Fruit fly (Drosophila melanogaster) whole organism, embryonic: Measurements from ENCODE around the gene Hip1.
A peak's percentile ranks its signal among the peaks of the same experiment; 100 is the strongest.

ENCODE experiments used
- Ada2b ChIP-seq: fragments of 200-800 bp; sonication (Bioruptor generic); IDR thresholded peaks from 2 replicates; pipeline ENCODE4 v1.3.6; 2022; ENCODE audit warnings: missing biosample characterization, missing genetic modification characterization
- B-H2 ChIP-seq: fragments of 200-800 bp; sonication (Bioruptor generic); optimal IDR thresholded peaks from 2 replicates; lab custom pipeline; 2018; ENCODE audit warnings: missing biosample characterization, mild to moderate bottlenecking, missing genetic modification characterization
- CG1024 ChIP-seq: fragments of 200-800 bp; sonication (Bioruptor generic); IDR thresholded peaks from 2 replicates; pipeline ENCODE4 v1.3.6; 2022; ENCODE audit warnings: missing biosample characterization, missing genetic modification characterization
- CG10321 ChIP-seq: fragments of 200-800 bp; sonication (Bioruptor generic); IDR thresholded peaks from 2 replicates; pipeline ENCODE4 v1.3.6; 2022; ENCODE audit warnings: missing biosample characterization, missing genetic modification characterization
- CG10431 ChIP-seq: fragments of 200-800 bp; sonication (Bioruptor generic); optimal IDR thresholded peaks from 3 replicates; lab custom pipeline; 2018; ENCODE audit warnings: missing biosample characterization, mild to moderate bottlenecking, missing genetic modification characterization
- CG11456 ChIP-seq: fragments of 200-800 bp; sonication (Bioruptor generic); IDR thresholded peaks from 3 replicates; pipeline ENCODE4 v1.3.6; 2022; ENCODE audit warnings: missing biosample characterization, missing genetic modification characterization
- CG12391 ChIP-seq: fragments of 200-800 bp; sonication (Bioruptor generic); optimal IDR thresholded peaks from 3 replicates; lab custom pipeline; 2018; ENCODE audit warnings: missing biosample characterization, mild to moderate bottlenecking, missing genetic modification characterization, moderate library complexity
- CG14860 ChIP-seq: fragments of 200-800 bp; sonication (Bioruptor generic); IDR thresholded peaks from 3 replicates; pipeline ENCODE4 v1.3.6; 2022; ENCODE audit warnings: missing biosample characterization, missing genetic modification characterization; ENCODE audit not compliant: partially characterized antibody
- CG15601 ChIP-seq: fragments of 200-800 bp; sonication (Bioruptor generic); optimal IDR thresholded peaks from 3 replicates; lab custom pipeline; 2019; ENCODE audit warnings: missing biosample characterization, mild to moderate bottlenecking, missing genetic modification characterization, moderate library complexity
- CG18262 ChIP-seq: fragments of 200-800 bp; optimal IDR thresholded peaks from 3 replicates; lab custom pipeline; 2019; ENCODE audit warnings: missing biosample characterization, mild to moderate bottlenecking, missing genetic modification characterization, moderate library complexity
- CG18619 ChIP-seq: fragments of 200-800 bp; sonication (Bioruptor generic); optimal IDR thresholded peaks from 3 replicates; lab custom pipeline; 2017; ENCODE audit warnings: missing biosample characterization, mild to moderate bottlenecking, missing genetic modification characterization
- CG30020 ChIP-seq: fragments of 200-800 bp; optimal IDR thresholded peaks from 2 replicates; lab custom pipeline; 2019; ENCODE audit warnings: missing biosample characterization, mild to moderate bottlenecking, missing genetic modification characterization, moderate library complexity
- CG30431 ChIP-seq: fragments of 200-800 bp; sonication (Bioruptor generic); optimal IDR thresholded peaks from 2 replicates; lab custom pipeline; 2017; ENCODE audit warnings: missing biosample characterization, missing genetic modification characterization
- CG31388 ChIP-seq: fragments of 200-800 bp; sonication (Bioruptor generic); optimal IDR thresholded peaks from 2 replicates; lab custom pipeline; 2016; ENCODE audit warnings: missing biosample characterization, missing genetic modification characterization
- CG32767 ChIP-seq: fragments of 200-800 bp; sonication (Bioruptor generic); IDR thresholded peaks from 2 replicates; pipeline ENCODE4 v1.3.6; 2022; ENCODE audit warnings: missing biosample characterization, missing genetic modification characterization
- CG33557 ChIP-seq: fragments of 200-800 bp; sonication (Bioruptor generic); optimal IDR thresholded peaks from 2 replicates; lab custom pipeline; 2019; ENCODE audit warnings: missing biosample characterization, mild to moderate bottlenecking, missing genetic modification characterization, moderate library complexity
- CG43689 ChIP-seq: fragments of 200-800 bp; sonication (Bioruptor generic); IDR thresholded peaks from 2 replicates; pipeline ENCODE4 v1.3.6; 2022; ENCODE audit warnings: missing biosample characterization, missing genetic modification characterization
- CG4820 ChIP-seq: fragments of 200-800 bp; sonication (Bioruptor generic); optimal IDR thresholded peaks from 3 replicates; lab custom pipeline; 2016; ENCODE audit warnings: missing biosample characterization, missing genetic modification characterization
- CG4854 ChIP-seq: fragments of 200-800 bp; sonication (Bioruptor generic); optimal IDR thresholded peaks from 2 replicates; lab custom pipeline; 2016; ENCODE audit warnings: missing biosample characterization, missing genetic modification characterization, inconsistent platforms
- CG6175 ChIP-seq: fragments of 200-800 bp; sonication (Bioruptor generic); IDR thresholded peaks from 3 replicates; pipeline ENCODE4 v1.3.6; 2022; ENCODE audit warnings: missing biosample characterization, missing genetic modification characterization
- CG6272 ChIP-seq: fragments of 200-800 bp; sonication (Bioruptor generic); IDR thresholded peaks from 2 replicates; pipeline ENCODE4 v1.3.6; 2022; ENCODE audit warnings: missing biosample characterization, missing genetic modification characterization
- CG8281 ChIP-seq: fragments of 200-800 bp; sonication (Bioruptor generic); optimal IDR thresholded peaks from 2 replicates; lab custom pipeline; 2018; ENCODE audit warnings: missing biosample characterization, mild to moderate bottlenecking, missing genetic modification characterization, moderate library complexity
- CG9215 ChIP-seq: fragments of 200-800 bp; sonication (Bioruptor generic); IDR thresholded peaks from 2 replicates; pipeline ENCODE4 v1.3.6; 2022; ENCODE audit warnings: missing biosample characterization, missing genetic modification characterization
- CHES-1-like ChIP-seq: fragments of 200-800 bp; sonication (Bioruptor generic); optimal IDR thresholded peaks from 2 replicates; lab custom pipeline; 2016; ENCODE audit warnings: missing biosample characterization, missing genetic modification characterization
- CTCF ChIP-seq: fragments of 200-800 bp; sonication (Bioruptor generic); optimal IDR thresholded peaks from 2 replicates; lab custom pipeline; 2017; ENCODE audit warnings: missing biosample characterization, mild to moderate bottlenecking, missing genetic modification characterization, moderate library complexity
- CoRest ChIP-seq: fragments of 200-800 bp; sonication (Bioruptor generic); optimal IDR thresholded peaks from 3 replicates; lab custom pipeline; 2018; ENCODE audit warnings: missing biosample characterization, mild to moderate bottlenecking, missing genetic modification characterization, moderate library complexity
- Ets65A ChIP-seq: fragments of 200-800 bp; sonication (Bioruptor generic); peaks from one replicate; lab custom pipeline; 2016; ENCODE audit warnings: missing biosample characterization, missing genetic modification characterization
- Hr51 ChIP-seq, 2 experiments: fragments of 200-800 bp; sonication (Bioruptor generic); optimal IDR thresholded peaks; 2 replicates in 1 of 2; 3 replicates in 1 of 2; lab custom pipeline; 2016 to 2018; ENCODE audit warnings: missing biosample characterization in 2 of 2, missing genetic modification characterization in 2 of 2, mild to moderate bottlenecking in 1 of 2, moderate library complexity in 1 of 2
- MESR4 ChIP-seq: fragments of 200-800 bp; sonication (Bioruptor generic); optimal IDR thresholded peaks from 2 replicates; lab custom pipeline; 2018; ENCODE audit warnings: missing biosample characterization, mild to moderate bottlenecking, missing genetic modification characterization, moderate library complexity
- MTF-1 ChIP-seq: fragments of 200-800 bp; sonication (Bioruptor generic); optimal IDR thresholded peaks from 2 replicates; lab custom pipeline; 2018; ENCODE audit warnings: missing biosample characterization, mild to moderate bottlenecking, missing genetic modification characterization, borderline replicate concordance
- Mad ChIP-seq: fragments of 200-800 bp; sonication (Bioruptor generic); optimal IDR thresholded peaks from 2 replicates; lab custom pipeline; 2016; ENCODE audit warnings: missing biosample characterization, missing genetic modification characterization
- Med ChIP-seq: fragments of 200-800 bp; sonication (Bioruptor generic); peaks from one replicate; lab custom pipeline; 2016; ENCODE audit warnings: missing biosample characterization, missing genetic modification characterization, mild to moderate bottlenecking, inconsistent platforms, moderate library complexity
- Optix ChIP-seq: fragments of 200-800 bp; sonication (Bioruptor generic); IDR thresholded peaks from 3 replicates; pipeline ENCODE4 v1.3.6; 2022; ENCODE audit warnings: missing biosample characterization, missing genetic modification characterization
- Rx ChIP-seq: fragments of 200-800 bp; sonication (Bioruptor generic); IDR thresholded peaks from 2 replicates; pipeline ENCODE4 v1.3.6; 2022; ENCODE audit warnings: missing biosample characterization, missing genetic modification characterization
- Scr ChIP-seq: fragments of 200-800 bp; sonication (Bioruptor generic); IDR thresholded peaks from 2 replicates; pipeline ENCODE4 v1.3.6; 2022; ENCODE audit warnings: missing biosample characterization, missing genetic modification characterization; ENCODE audit not compliant: partially characterized antibody
- ara ChIP-seq: fragments of 200-800 bp; sonication (Bioruptor generic); IDR thresholded peaks from 2 replicates; pipeline ENCODE4 v1.3.6; 2022; ENCODE audit warnings: missing biosample characterization, missing genetic modification characterization
- bbx ChIP-seq: fragments of 200-800 bp; sonication (Bioruptor generic); IDR thresholded peaks from 2 replicates; pipeline ENCODE4 v1.3.6; 2022; ENCODE audit warnings: missing biosample characterization, missing genetic modification characterization; ENCODE audit not compliant: partially characterized antibody
- cas ChIP-seq: fragments of 200-800 bp; sonication (Bioruptor generic); IDR thresholded peaks from 2 replicates; pipeline ENCODE4 v1.3.6; 2022; ENCODE audit warnings: missing biosample characterization, missing genetic modification characterization
- da ChIP-seq: fragments of 200-800 bp; sonication (Bioruptor generic); optimal IDR thresholded peaks from 2 replicates; lab custom pipeline; 2016; ENCODE audit warnings: missing biosample characterization, missing genetic modification characterization
- dysf ChIP-seq: fragments of 200-800 bp; sonication (Bioruptor generic); IDR thresholded peaks from 3 replicates; pipeline ENCODE4 v1.3.6; 2022; ENCODE audit warnings: missing biosample characterization, missing genetic modification characterization
- insv ChIP-seq, 2 experiments: fragments of 200-800 bp; sonication (Bioruptor generic); optimal IDR thresholded peaks; 3 replicates each; lab custom pipeline; 2016 to 2018; ENCODE audit warnings: missing biosample characterization in 2 of 2, missing genetic modification characterization in 2 of 2
- jumu ChIP-seq: fragments of 200-800 bp; sonication (Bioruptor generic); optimal IDR thresholded peaks from 3 replicates; lab custom pipeline; 2016; ENCODE audit warnings: missing biosample characterization, missing genetic modification characterization
- nerfin-2 ChIP-seq: fragments of 200-800 bp; sonication (Bioruptor generic); IDR thresholded peaks from 2 replicates; pipeline ENCODE4 v1.3.6; 2022; ENCODE audit warnings: missing biosample characterization, missing genetic modification characterization; ENCODE audit not compliant: partially characterized antibody
- phol ChIP-seq: fragments of 200-800 bp; sonication (Bioruptor generic); optimal IDR thresholded peaks from 3 replicates; lab custom pipeline; 2018; ENCODE audit warnings: missing biosample characterization, mild to moderate bottlenecking, missing genetic modification characterization, moderate library complexity
- row ChIP-seq: fragments of 200-800 bp; sonication (Bioruptor generic); IDR thresholded peaks from 3 replicates; pipeline ENCODE4 v1.3.6; 2022; ENCODE audit warnings: missing biosample characterization, missing genetic modification characterization
- sens ChIP-seq: fragments of 200-800 bp; sonication (Bioruptor generic); peaks from one replicate; lab custom pipeline; 2016; ENCODE audit warnings: missing biosample characterization, missing genetic modification characterization
- stwl ChIP-seq: fragments of 200-800 bp; sonication (Bioruptor generic); optimal IDR thresholded peaks from 3 replicates; lab custom pipeline; 2018; ENCODE audit warnings: missing biosample characterization, mild to moderate bottlenecking, missing genetic modification characterization, moderate library complexity
- tin ChIP-seq: fragments of 200-800 bp; sonication (Bioruptor generic); optimal IDR thresholded peaks from 3 replicates; lab custom pipeline; 2016; ENCODE audit warnings: missing biosample characterization, missing genetic modification characterization
- wek ChIP-seq: fragments of 200-800 bp; sonication (Bioruptor generic); optimal IDR thresholded peaks from 3 replicates; lab custom pipeline; 2018; ENCODE audit warnings: missing biosample characterization, mild to moderate bottlenecking, missing genetic modification characterization, moderate library complexity
- z ChIP-seq: fragments of 200-800 bp; sonication (Bioruptor generic); IDR thresholded peaks from 3 replicates; pipeline ENCODE4 v1.3.6; 2022; ENCODE audit warnings: missing biosample characterization, missing genetic modification characterization

The Hip1 gene

dm6 chr3L:12813907-12814306 lies 40.5 kb upstream of the Hip1 start, which contains the start of the genes Sf3a2 and CG42588 (continued):
- TF ChIP-seq ara (GFP tag; lab: Robert Waterston, UW) (peak; percentile 63), phol (tag; lab: Kevin White, UChicago) (peak; percentile 76), CG12391 (tag; lab: Kevin White, UChicago) (peak; percentile 88), nerfin-2 (GFP tag; lab: Robert Waterston, UW) (no peak), stwl (tag; lab: Kevin White, UChicago) (peak; percentile 61), CG1024 (peak; percentile 34; the same call in 1 of the 2 replicates), cas (GFP tag; lab: Robert Waterston, UW) (peak; percentile 40; the same call in 1 of the 2 replicates), Ada2b (GFP tag; lab: Robert Waterston, UW) (peak; percentile 58), CG18619 (GFP tag; lab: Kevin White, UChicago) (peak; percentile 19), jumu (GFP tag; lab: Kevin White, UChicago) (no peak), CG9215 (GFP tag; lab: Robert Waterston, UW) (peak; percentile 71; the same call in 1 of the 2 replicates), tin (GFP tag; lab: Kevin White, UChicago) (peak; percentile 74), CG15601 (peak; percentile 77), Optix (GFP tag; lab: Robert Waterston, UW) (0 out of 3 replicates have a peak, but pooled peaks have one; percentile 42), CTCF (GFP tag; lab: Kevin White, UChicago) (no peak)

DNA sequence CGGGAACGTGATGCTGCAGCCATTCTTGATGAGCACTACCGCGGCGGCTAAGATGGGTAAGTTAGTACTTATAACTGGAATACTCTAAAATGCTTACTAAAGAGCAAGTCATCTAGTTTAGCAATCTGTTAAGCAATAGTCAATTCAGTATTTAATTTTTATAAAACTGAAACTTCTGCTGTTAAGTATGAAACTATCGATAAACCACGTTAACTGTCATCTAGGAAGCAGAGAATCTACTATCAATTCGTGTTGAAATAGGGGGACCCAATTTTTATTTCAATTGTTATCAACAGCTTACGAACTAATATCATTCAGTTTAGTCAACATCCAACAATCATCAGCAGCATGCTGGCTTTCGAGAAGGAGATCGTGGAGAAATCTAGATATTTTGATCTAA lies 35.0 kb upstream of the Hip1 start, which contains the start of gene CG32110:
Gene CG32110, plus strand, starts transcription at position 301 of the 400 bp plus-strand sequence.
- TF ChIP-seq CoRest (tag; lab: Kevin White, UChicago) (no peak), MESR4 (no peak), z (GFP tag; lab: Robert Waterston, UW) (no peak), bbx (GFP tag; lab: Robert Waterston, UW) (no peak), MTF-1 (GFP tag; lab: Kevin White, UChicago) (no peak), Hr51 (GFP tag; optimal IDR thresholded peaks at IDR 0.05; lab: Kevin White, UChicago) (no peak), CG43689 (GFP tag; lab: Robert Waterston, UW) (no peak), Med (GFP tag; lab: Kevin White, UChicago) (no peak), CHES-1-like (no peak), B-H2 (GFP tag; lab: Kevin White, UChicago) (no peak), CG32767 (GFP tag; lab: Robert Waterston, UW) (no peak), Scr (no peak), CG11456 (no peak), CG14860 (no peak), CG30431 (GFP tag; lab: Kevin White, UChicago) (no peak), row (GFP tag; lab: Robert Waterston, UW) (no peak), dysf (GFP tag; lab: Robert Waterston, UW) (no peak), CG6272 (GFP tag; lab: Robert Waterston, UW) (no peak)

- no peak for TF ChIP-seq CG4854
- TF ChIP-seq CG18262 (tag; lab: Kevin White, UChicago): peak; percentile 71
- TF ChIP-seq CG8281 (tag; lab: Kevin White, UChicago): no peak
- TF ChIP-seq wek (GFP tag; lab: Kevin White, UChicago): no peak
- peak; percentile 7 for TF ChIP-seq CG30020 (tag; lab: Kevin White, UChicago)
- no peak for TF ChIP-seq Ets65A (GFP tag; lab: Kevin White, UChicago)
- peak; percentile 44 for TF ChIP-seq CG10431 (GFP tag; lab: Kevin White, UChicago)
- no peak for TF ChIP-seq CG6175 (GFP tag; lab: Robert Waterston, UW)
- TF ChIP-seq da (GFP tag; lab: Kevin White, UChicago): no peak
- peak; percentile 90 for TF ChIP-seq sens
- no peak for TF ChIP-seq CG31388 (GFP tag; lab: Kevin White, UChicago)
- TF ChIP-seq insv (GFP tag; optimal IDR thresholded peaks at IDR 0.05; lab: Kevin White, UChicago): peak in 1 of 2 experiments; percentile 54
- peak; percentile 37 for TF ChIP-seq CG33557
- TF ChIP-seq Ada2b (GFP tag; lab: Robert Waterston, UW): peak; percentile 29
- no peak for TF ChIP-seq CG4820 (GFP tag; lab: Kevin White, UChicago)
- TF ChIP-seq Mad (GFP tag; lab: Kevin White, UChicago): peak; percentile 4
- no peak for TF ChIP-seq Rx (GFP tag; lab: Robert Waterston, UW)
- no peak for TF ChIP-seq CG10321 (GFP tag; lab: Robert Waterston, UW)
These were observed 32.9 kb upstream of the Hip1 start for dm6 chr3L:12806290-12806743.
